ENCODE assay signal across 3 worm cellular contexts in genomic region chrII:9686663-9687193, ce11.
TF ChIP-seq lines count a peak whose summit lies in the region.

Gene ZK1320.9, minus strand, starts transcription at chrII:9686713.

TF ChIP-seq in whole organism, L1 larva, 84 proteins besides CTCF, POLR2A, EP300 and RAD21 (continued from another document and continues in another):
- TF ChIP-seq snu-23 (GFP tag; optimal IDR thresholded peaks at IDR 0.05; lab: Kevin White, UChicago) (peak; percentile 44), efl-1 (optimal IDR thresholded peaks at IDR 0.05; lab: Kevin White, UChicago) (peak; percentile 39 to 50), efl-1 (GFP tag; optimal IDR thresholded peaks at IDR 0.05 in 1 of 2; lab: Kevin White, UChicago) (peak; percentile 58 to 74), zag-1 (tag; optimal IDR thresholded peaks at IDR 0.05; lab: Kevin White, UChicago) (no peak), dsc-1 (tag; optimal IDR thresholded peaks at IDR 0.05; lab: Kevin White, UChicago) (no peak), pax-3 (tag; optimal IDR thresholded peaks at IDR 0.05; lab: Kevin White, UChicago) (no peak), mdl-1 (tag; optimal IDR thresholded peaks at IDR 0.05; lab: Kevin White, UChicago) (no peak), ceh-82 (tag; optimal IDR thresholded peaks at IDR 0.05; lab: Kevin White, UChicago) (peak in 1 of 3 experiments; percentile 10), C04F5.9 (tag; optimal IDR thresholded peaks at IDR 0.05; lab: Kevin White, UChicago) (no peak), blmp-1 (tag; optimal IDR thresholded peaks at IDR 0.05; lab: Kevin White, UChicago) (peak; percentile 10), fkh-10 (GFP tag; optimal IDR thresholded peaks at IDR 0.05; lab: Kevin White, UChicago) (no peak), ceh-90 (tag; optimal IDR thresholded peaks at IDR 0.05; lab: Kevin White, UChicago) (no peak), hlh-4 (tag; optimal IDR thresholded peaks at IDR 0.05; lab: Kevin White, UChicago) (no peak), isw-1 (GFP tag; IDR thresholded peaks at IDR 0.05; lab: Robert Waterston, UW) (no peak), F16B12.6 (tag; optimal IDR thresholded peaks at IDR 0.05; lab: Kevin White, UChicago) (no peak), C16A3.4 (tag; optimal IDR thresholded peaks at IDR 0.05; lab: Kevin White, UChicago) (no peak), unc-30 (tag; optimal IDR thresholded peaks at IDR 0.05; lab: Kevin White, UChicago) (no peak), unc-86 (tag; optimal IDR thresholded peaks at IDR 0.05; lab: Kevin White, UChicago) (no peak), nhr-47 (tag; optimal IDR thresholded peaks at IDR 0.05; lab: Kevin White, UChicago) (no peak), tbx-2 (tag; optimal IDR thresholded peaks at IDR 0.05; lab: Kevin White, UChicago) (no peak), zip-4 (GFP tag; optimal IDR thresholded peaks at IDR 0.05; lab: Kevin White, UChicago) (no peak), aha-1 (tag; optimal IDR thresholded peaks at IDR 0.05; lab: Kevin White, UChicago) (no peak), jun-1 (tag; optimal IDR thresholded peaks at IDR 0.05; lab: Kevin White, UChicago) (no peak), mef-2 (tag; optimal IDR thresholded peaks at IDR 0.05; lab: Kevin White, UChicago) (no peak), ceh-63 (GFP tag; optimal IDR thresholded peaks at IDR 0.05; lab: Kevin White, UChicago) (no peak), nhr-71 (tag; optimal IDR thresholded peaks at IDR 0.05; lab: Kevin White, UChicago) (peak; percentile 45), aly-2 (tag; optimal IDR thresholded peaks at IDR 0.05; lab: Kevin White, UChicago) (no peak), ama-1 (optimal IDR thresholded peaks at IDR 0.05; lab: Kevin White, UChicago) (no peak), elt-3 (tag; optimal IDR thresholded peaks at IDR 0.05; lab: Kevin White, UChicago) (no peak), hpl-2 (GFP tag; optimal IDR thresholded peaks at IDR 0.05; lab: Kevin White, UChicago) (no peak), nhr-237 (tag; optimal IDR thresholded peaks at IDR 0.05; lab: Kevin White, UChicago) (peak; percentile 0), lsy-2 (tag; optimal IDR thresholded peaks at IDR 0.05; lab: Kevin White, UChicago) (peak; percentile 28 to 51), unc-98 (GFP tag; IDR thresholded peaks at IDR 0.05; lab: Robert Waterston, UW) (no peak), unc-130 (tag; optimal IDR thresholded peaks at IDR 0.05; lab: Kevin White, UChicago) (no peak), nhr-77 (tag; optimal IDR thresholded peaks at IDR 0.05; lab: Kevin White, UChicago) (peak; percentile 62), nhr-28 (tag; optimal IDR thresholded peaks at IDR 0.05; lab: Kevin White, UChicago) (no peak), fkh-4 (tag; optimal IDR thresholded peaks at IDR 0.05; lab: Kevin White, UChicago; ENCODE audit: borderline replicate concordance) (no peak), fos-1 (tag; optimal IDR thresholded peaks at IDR 0.05; lab: Kevin White, UChicago) (no peak), ceh-8 (GFP tag; optimal IDR thresholded peaks at IDR 0.05; lab: Kevin White, UChicago) (no peak), nhr-84 (tag; optimal IDR thresholded peaks at IDR 0.05; lab: Kevin White, UChicago) (no peak), nhr-11 (tag; optimal IDR thresholded peaks at IDR 0.05; lab: Kevin White, UChicago) (peak; percentile 3), tlp-1 (tag; optimal IDR thresholded peaks at IDR 0.05; lab: Kevin White, UChicago) (no peak), mep-1 (tag; optimal IDR thresholded peaks at IDR 0.05; lab: Kevin White, UChicago) (peak; percentile 67), sox-4 (tag; optimal IDR thresholded peaks at IDR 0.05; lab: Kevin White, UChicago) (no peak), C34B4.2 (tag; optimal IDR thresholded peaks at IDR 0.05; lab: Kevin White, UChicago) (no peak), lir-3 (tag; optimal IDR thresholded peaks at IDR 0.05; lab: Kevin White, UChicago; ENCODE audit: poor library complexity) (no peak)

TF ChIP-seq in whole organism, L2 larva, 48 proteins besides CTCF, POLR2A, EP300 and RAD21 (continued from another document):
- TF ChIP-seq ztf-1 (GFP tag; conservative IDR thresholded peaks at IDR 0.05; lab: Robert Waterston, UW) (no peak), blmp-1 (tag; optimal IDR thresholded peaks at IDR 0.05; lab: Kevin White, UChicago; ENCODE audit: insufficient read depth) (no peak), lin-39 (tag; optimal IDR thresholded peaks at IDR 0.05; lab: Kevin White, UChicago) (no peak), mdl-1 (tag; optimal IDR thresholded peaks at IDR 0.05; lab: Kevin White, UChicago) (no peak), elt-3 (tag; optimal IDR thresholded peaks at IDR 0.05; lab: Kevin White, UChicago) (no peak), nhr-11 (tag; optimal IDR thresholded peaks at IDR 0.05; lab: Kevin White, UChicago) (no peak), ztf-4 (tag; optimal IDR thresholded peaks at IDR 0.05; lab: Kevin White, UChicago) (no peak), C34F6.9 (tag; optimal IDR thresholded peaks at IDR 0.05; lab: Kevin White, UChicago) (peak; percentile 19), fos-1 (tag; optimal IDR thresholded peaks at IDR 0.05; lab: Kevin White, UChicago) (peak; percentile 47), zag-1 (tag; optimal IDR thresholded peaks at IDR 0.05; lab: Kevin White, UChicago) (no peak), nhr-10 (tag; optimal IDR thresholded peaks at IDR 0.05; lab: Kevin White, UChicago) (no peak), nhr-23 (tag; optimal IDR thresholded peaks at IDR 0.05; lab: Kevin White, UChicago) (no peak), alr-1 (tag; optimal IDR thresholded peaks at IDR 0.05; lab: Kevin White, UChicago) (no peak), nhr-129 (tag; optimal IDR thresholded peaks at IDR 0.05; lab: Kevin White, UChicago) (peak; percentile 34), mbf-1 (tag; optimal IDR thresholded peaks at IDR 0.05; lab: Kevin White, UChicago) (no peak), Y55F3AM.14 (GFP tag; optimal IDR thresholded peaks at IDR 0.05; lab: Kevin White, UChicago) (no peak), crh-2 (tag; optimal IDR thresholded peaks at IDR 0.05; lab: Kevin White, UChicago) (peak; percentile 8), ama-1 (optimal IDR thresholded peaks at IDR 0.05; lab: Kevin White, UChicago) (no peak), peb-1 (tag; optimal IDR thresholded peaks at IDR 0.05; lab: Kevin White, UChicago) (no peak), sma-9 (GFP tag; optimal IDR thresholded peaks at IDR 0.05; lab: Kevin White, UChicago) (peak; percentile 33), sma-9 (tag; optimal IDR thresholded peaks at IDR 0.05; lab: Kevin White, UChicago) (no peak), lsy-2 (tag; optimal IDR thresholded peaks at IDR 0.05; lab: Kevin White, UChicago) (peak in 1 of 2 experiments; percentile 46), elt-1 (tag; optimal IDR thresholded peaks at IDR 0.05; lab: Kevin White, UChicago) (no peak), ceh-82 (tag; optimal IDR thresholded peaks at IDR 0.05; lab: Kevin White, UChicago) (no peak), ZK546.5 (tag; optimal IDR thresholded peaks at IDR 0.05; lab: Kevin White, UChicago) (no peak), skn-1 (tag; optimal IDR thresholded peaks at IDR 0.05; lab: Kevin White, UChicago) (no peak), dmd-4 (tag; optimal IDR thresholded peaks at IDR 0.05; lab: Kevin White, UChicago) (no peak), nhr-237 (tag; optimal IDR thresholded peaks at IDR 0.05; lab: Kevin White, UChicago) (no peak), lin-11 (tag; optimal IDR thresholded peaks at IDR 0.05; lab: Kevin White, UChicago) (no peak)
TF ChIP-seq in whole organism, L2 larva: peak in this region for 8.

TF ChIP-seq in whole organism, L4 larva, 104 proteins besides CTCF, POLR2A, EP300 and RAD21 (continued from another document and continues in another):
- no peak for TF ChIP-seq lin-13 (GFP tag; optimal IDR thresholded peaks at IDR 0.05; lab: Kevin White, UChicago)
- TF ChIP-seq php-3 (GFP tag; IDR thresholded peaks at IDR 0.05; lab: Robert Waterston, UW): no peak
- TF ChIP-seq mxl-3 (GFP tag; optimal IDR thresholded peaks at IDR 0.05; lab: Kevin White, UChicago): no peak
- TF ChIP-seq saeg-2 (GFP tag; IDR thresholded peaks at IDR 0.05; lab: Robert Waterston, UW): no peak
- peak; percentile 67 for TF ChIP-seq nhr-77 (tag; optimal IDR thresholded peaks at IDR 0.05; lab: Kevin White, UChicago)
- TF ChIP-seq madf-9 (GFP tag; conservative IDR thresholded peaks at IDR 0.05; lab: Robert Waterston, UW): no peak
- TF ChIP-seq dpl-1 (GFP tag; optimal IDR thresholded peaks at IDR 0.05; lab: Kevin White, UChicago): peak; percentile 23
- peak; percentile 48; the same call in 1 of the 2 replicates for TF ChIP-seq dmd-6 (GFP tag; IDR thresholded peaks at IDR 0.05; lab: Robert Waterston, UW)
- no peak for TF ChIP-seq pha-4 (GFP tag; IDR thresholded peaks at IDR 0.05; lab: Robert Waterston, UW)
- peak; percentile 24 for TF ChIP-seq pha-4 (tag; optimal IDR thresholded peaks at IDR 0.05; lab: Kevin White, UChicago)
- TF ChIP-seq lin-29 (GFP tag; IDR thresholded peaks at IDR 0.05; lab: Robert Waterston, UW): no peak
- TF ChIP-seq ztf-7 (tag; optimal IDR thresholded peaks at IDR 0.05; lab: Kevin White, UChicago): no peak
- no peak for TF ChIP-seq F37D6.2 (tag; optimal IDR thresholded peaks at IDR 0.05; lab: Kevin White, UChicago)
- TF ChIP-seq snpc-1.2 (GFP tag; IDR thresholded peaks at IDR 0.05; lab: Robert Waterston, UW): no peak
- TF ChIP-seq ceh-32 (tag; optimal IDR thresholded peaks at IDR 0.05; lab: Kevin White, UChicago; ENCODE audit: poor library complexity): no peak
- TF ChIP-seq ZK546.5 (tag; optimal IDR thresholded peaks at IDR 0.05; lab: Kevin White, UChicago): no peak
- no peak for TF ChIP-seq nhr-237 (tag; optimal IDR thresholded peaks at IDR 0.05; lab: Kevin White, UChicago)
- TF ChIP-seq ztf-11 (tag; optimal IDR thresholded peaks at IDR 0.05; lab: Kevin White, UChicago): no peak
- TF ChIP-seq F49E8.2 (tag; optimal IDR thresholded peaks at IDR 0.05; lab: Kevin White, UChicago; ENCODE audit: borderline replicate concordance): no peak
- TF ChIP-seq rbr-2 (tag; optimal IDR thresholded peaks at IDR 0.05; lab: Kevin White, UChicago): no peak
- TF ChIP-seq fos-1 (tag; optimal IDR thresholded peaks at IDR 0.05; lab: Kevin White, UChicago): no peak
- TF ChIP-seq gei-8 (GFP tag; optimal IDR thresholded peaks at IDR 0.05; lab: Kevin White, UChicago): no peak
- no peak for TF ChIP-seq lin-38 (GFP tag; IDR thresholded peaks at IDR 0.05; lab: Robert Waterston, UW)
- peak; percentile 32 for TF ChIP-seq dve-1 (tag; optimal IDR thresholded peaks at IDR 0.05; lab: Kevin White, UChicago; ENCODE audit: insufficient read depth)
- TF ChIP-seq ceh-28 (tag; optimal IDR thresholded peaks at IDR 0.05; lab: Kevin White, UChicago): no peak
- no peak for TF ChIP-seq ama-1 (optimal IDR thresholded peaks at IDR 0.05; lab: Kevin White, UChicago)
- TF ChIP-seq ctbp-1 (GFP tag; IDR thresholded peaks at IDR 0.05; lab: Robert Waterston, UW): no peak
- no peak for TF ChIP-seq unc-39 (tag; optimal IDR thresholded peaks at IDR 0.05; lab: Kevin White, UChicago)
- no peak for TF ChIP-seq spr-3 (GFP tag; optimal IDR thresholded peaks at IDR 0.05; lab: Kevin White, UChicago)
- TF ChIP-seq nhr-11 (tag; optimal IDR thresholded peaks at IDR 0.05; lab: Kevin White, UChicago): peak; percentile 75
- TF ChIP-seq lim-7 (GFP tag; IDR thresholded peaks at IDR 0.05; lab: Robert Waterston, UW): no peak
- TF ChIP-seq lin-39 (tag; optimal IDR thresholded peaks at IDR 0.05; lab: Kevin White, UChicago): no peak
- no peak for TF ChIP-seq egl-43 (GFP tag; IDR thresholded peaks at IDR 0.05; lab: Robert Waterston, UW)
- TF ChIP-seq nhr-111 (GFP tag; optimal IDR thresholded peaks at IDR 0.05; lab: Kevin White, UChicago): no peak
- TF ChIP-seq jun-1 (tag; optimal IDR thresholded peaks at IDR 0.05; lab: Kevin White, UChicago): no peak
- TF ChIP-seq F44E2.7 (GFP tag; IDR thresholded peaks at IDR 0.05; lab: Robert Waterston, UW): no peak
- no peak for TF ChIP-seq fkh-10 (GFP tag; optimal IDR thresholded peaks at IDR 0.05; lab: Kevin White, UChicago)
- no peak for TF ChIP-seq lir-3 (tag; optimal IDR thresholded peaks at IDR 0.05; lab: Kevin White, UChicago)
- TF ChIP-seq daf-12 (tag; optimal IDR thresholded peaks at IDR 0.05; lab: Kevin White, UChicago): no peak
- no peak for TF ChIP-seq nhr-42 (GFP tag; IDR thresholded peaks at IDR 0.05; lab: Robert Waterston, UW)
- TF ChIP-seq nhr-41 (GFP tag; IDR thresholded peaks at IDR 0.05; lab: Robert Waterston, UW): no peak
- TF ChIP-seq mdt-29 (GFP tag; IDR thresholded peaks at IDR 0.05; lab: Robert Waterston, UW): no peak
- no peak for TF ChIP-seq arid-1 (GFP tag; conservative IDR thresholded peaks at IDR 0.05; lab: Robert Waterston, UW)
- TF ChIP-seq spr-1 (tag; optimal IDR thresholded peaks at IDR 0.05; lab: Kevin White, UChicago): no peak
- peak; percentile 9 for TF ChIP-seq nhr-10 (tag; optimal IDR thresholded peaks at IDR 0.05; lab: Kevin White, UChicago)
- no peak for TF ChIP-seq ceh-62 (tag; optimal IDR thresholded peaks at IDR 0.05; lab: Kevin White, UChicago)
- TF ChIP-seq vab-7 (GFP tag; IDR thresholded peaks at IDR 0.05; lab: Robert Waterston, UW): no peak
- no peak for TF ChIP-seq lin-15B (tag; optimal IDR thresholded peaks at IDR 0.05; lab: Kevin White, UChicago)
- TF ChIP-seq dmd-8 (GFP tag; IDR thresholded peaks at IDR 0.05; lab: Robert Waterston, UW): no peak
- no peak for TF ChIP-seq Y75B8A.6 (GFP tag; IDR thresholded peaks at IDR 0.05; lab: Robert Waterston, UW)
- TF ChIP-seq nhr-102 (tag; optimal IDR thresholded peaks at IDR 0.05; lab: Kevin White, UChicago): no peak
- no peak for TF ChIP-seq sdz-12 (GFP tag; optimal IDR thresholded peaks at IDR 0.05; lab: Kevin White, UChicago)
- TF ChIP-seq lin-1 (GFP tag; IDR thresholded peaks at IDR 0.05; lab: Robert Waterston, UW): no peak
- no peak for TF ChIP-seq tra-1 (GFP tag; IDR thresholded peaks at IDR 0.05; lab: Robert Waterston, UW)
- no peak for TF ChIP-seq ces-1 (GFP tag; optimal IDR thresholded peaks at IDR 0.05; lab: Kevin White, UChicago)
- TF ChIP-seq D1046.2 (GFP tag; IDR thresholded peaks at IDR 0.05; lab: Robert Waterston, UW): no peak
- no peak for TF ChIP-seq cey-2 (tag; optimal IDR thresholded peaks at IDR 0.05; lab: Kevin White, UChicago; ENCODE audit: borderline replicate concordance, insufficient read depth)
- TF ChIP-seq zfp-2 (tag; optimal IDR thresholded peaks at IDR 0.05; lab: Kevin White, UChicago): no peak
- TF ChIP-seq zip-11 (GFP tag; IDR thresholded peaks at IDR 0.05; lab: Robert Waterston, UW): no peak
- TF ChIP-seq aha-1 (tag; lab: Kevin White, UChicago): no peak
- peak in 1 of 2 experiments; percentile 1 for TF ChIP-seq lsy-2 (tag; optimal IDR thresholded peaks at IDR 0.05; lab: Kevin White, UChicago)
- peak; percentile 76 for TF ChIP-seq nhr-76 (tag; optimal IDR thresholded peaks at IDR 0.05; lab: Kevin White, UChicago)
- no peak for TF ChIP-seq set-16 (GFP tag; IDR thresholded peaks at IDR 0.05; lab: Robert Waterston, UW)
- no peak for TF ChIP-seq dmd-9 (GFP tag; IDR thresholded peaks at IDR 0.05; lab: Robert Waterston, UW)
- TF ChIP-seq attf-4 (tag; optimal IDR thresholded peaks at IDR 0.05; lab: Kevin White, UChicago): no peak
- TF ChIP-seq F10B5.3 (tag; optimal IDR thresholded peaks at IDR 0.05; lab: Kevin White, UChicago): no peak
- TF ChIP-seq Y105C5A.15 (GFP tag; IDR thresholded peaks at IDR 0.05; lab: Robert Waterston, UW): no peak
- TF ChIP-seq T26A8.4 (GFP tag; IDR thresholded peaks at IDR 0.05; lab: Robert Waterston, UW): no peak
- TF ChIP-seq ceh-44 (GFP tag; IDR thresholded peaks at IDR 0.05; lab: Robert Waterston, UW): no peak
- no peak for TF ChIP-seq nhr-48 (tag; optimal IDR thresholded peaks at IDR 0.05; lab: Kevin White, UChicago)
- TF ChIP-seq hlh-11 (tag; optimal IDR thresholded peaks at IDR 0.05; lab: Kevin White, UChicago): no peak
- no peak for TF ChIP-seq mes-2 (tag; optimal IDR thresholded peaks at IDR 0.05; lab: Kevin White, UChicago; ENCODE audit: poor library complexity, severe bottlenecking)
- no peak for TF ChIP-seq tag-97 (GFP tag; IDR thresholded peaks at IDR 0.05; lab: Robert Waterston, UW)
- TF ChIP-seq snpc-4 (tag; optimal IDR thresholded peaks at IDR 0.05; lab: Kevin White, UChicago): no peak
- TF ChIP-seq zip-2 (tag; optimal IDR thresholded peaks at IDR 0.05; lab: Kevin White, UChicago): no peak
- TF ChIP-seq nhr-6 (tag; optimal IDR thresholded peaks at IDR 0.05; lab: Kevin White, UChicago): no peak
